Fruit fly (Drosophila melanogaster) whole organism, embryonic: ENCODE measurements around the gene mRpS11.

Source experiments
- Atf-2 ChIP-seq: fragments of 200-800 bp; sonication (Bioruptor generic); optimal IDR thresholded peaks from 2 replicates; lab custom pipeline; 2016; ENCODE audit warnings: missing biosample characterization, missing genetic modification characterization
- B-H1 ChIP-seq: fragments of 200-800 bp; sonication (Bioruptor generic); IDR thresholded peaks from 3 replicates; pipeline ENCODE4 v1.3.6; 2022; ENCODE audit warnings: missing biosample characterization, missing genetic modification characterization
- CG11093 ChIP-seq: fragments of 200-800 bp; sonication (Bioruptor generic); IDR thresholded peaks from 3 replicates; pipeline ENCODE4 v1.3.6; 2022; ENCODE audit warnings: missing biosample characterization, missing genetic modification characterization
- CG11696 ChIP-seq: fragments of 200-800 bp; sonication (Bioruptor generic); IDR thresholded peaks from 2 replicates; pipeline ENCODE4 v1.3.6; 2022; ENCODE audit warnings: missing biosample characterization, missing genetic modification characterization
- CG12104 ChIP-seq: fragments of 200-800 bp; sonication (Bioruptor generic); optimal IDR thresholded peaks from 3 replicates; lab custom pipeline; 2016; ENCODE audit warnings: missing biosample characterization, missing genetic modification characterization
- CG13624 ChIP-seq: fragments of 200-800 bp; sonication (Bioruptor generic); optimal IDR thresholded peaks from 2 replicates; lab custom pipeline; 2016; ENCODE audit warnings: missing biosample characterization, missing genetic modification characterization
- CG14667 ChIP-seq: fragments of 200-800 bp; sonication (Bioruptor generic); IDR thresholded peaks from 2 replicates; pipeline ENCODE4 v1.3.6; 2022; ENCODE audit warnings: missing biosample characterization, missing genetic modification characterization
- CG1647 ChIP-seq: fragments of 200-800 bp; sonication (Bioruptor generic); optimal IDR thresholded peaks from 3 replicates; lab custom pipeline; 2016; ENCODE audit warnings: missing biosample characterization, missing genetic modification characterization
- CG16863 ChIP-seq: fragments of 200-800 bp; sonication (Bioruptor generic); optimal IDR thresholded peaks from 3 replicates; lab custom pipeline; 2016; ENCODE audit warnings: missing biosample characterization, missing genetic modification characterization
- CG17328 ChIP-seq: fragments of 200-800 bp; sonication (Bioruptor generic); IDR thresholded peaks from 2 replicates; pipeline ENCODE4 v1.3.6; 2022; ENCODE audit warnings: missing biosample characterization, missing genetic modification characterization
- CG17385 ChIP-seq: fragments of 200-800 bp; sonication (Bioruptor generic); optimal IDR thresholded peaks from 3 replicates; lab custom pipeline; 2018; ENCODE audit warnings: missing biosample characterization, mild to moderate bottlenecking, missing genetic modification characterization
- CG1792 ChIP-seq: fragments of 200-800 bp; sonication (Bioruptor generic); optimal IDR thresholded peaks from 2 replicates; lab custom pipeline; 2016; ENCODE audit warnings: missing biosample characterization, missing genetic modification characterization
- CG1832 ChIP-seq: fragments of 200-800 bp; sonication (Bioruptor generic); optimal IDR thresholded peaks from 2 replicates; lab custom pipeline; 2017; ENCODE audit warnings: missing biosample characterization, mild to moderate bottlenecking, missing genetic modification characterization, inconsistent platforms
- CG2875 ChIP-seq: fragments of 200-800 bp; sonication (Bioruptor generic); optimal IDR thresholded peaks from 2 replicates; lab custom pipeline; 2017; ENCODE audit warnings: missing biosample characterization, mild to moderate bottlenecking, missing genetic modification characterization, missing genetic modification reagents
- CG3163 ChIP-seq: fragments of 200-800 bp; sonication (Bioruptor generic); optimal IDR thresholded peaks from 3 replicates; lab custom pipeline; 2016; ENCODE audit warnings: missing biosample characterization, missing genetic modification characterization
- CG33213 ChIP-seq: fragments of 200-800 bp; sonication (Bioruptor generic); optimal IDR thresholded peaks from 3 replicates; lab custom pipeline; 2016; ENCODE audit warnings: missing biosample characterization, missing genetic modification characterization
- CG5245 ChIP-seq: fragments of 200-800 bp; sonication (Bioruptor generic); optimal IDR thresholded peaks from 3 replicates; lab custom pipeline; 2016; ENCODE audit warnings: missing biosample characterization, missing genetic modification characterization
- CG6272 ChIP-seq: fragments of 200-800 bp; sonication (Bioruptor generic); IDR thresholded peaks from 2 replicates; pipeline ENCODE4 v1.3.6; 2022; ENCODE audit warnings: missing biosample characterization, missing genetic modification characterization
- CG7839 ChIP-seq: fragments of 200-800 bp; sonication (Bioruptor generic); optimal IDR thresholded peaks from 3 replicates; lab custom pipeline; 2018; ENCODE audit warnings: missing biosample characterization, mild to moderate bottlenecking, missing genetic modification characterization, moderate library complexity
- CoRest ChIP-seq: fragments of 200-800 bp; sonication (Bioruptor generic); optimal IDR thresholded peaks from 3 replicates; lab custom pipeline; 2018; ENCODE audit warnings: missing biosample characterization, mild to moderate bottlenecking, missing genetic modification characterization, moderate library complexity
- Dbx ChIP-seq: fragments of 200-800 bp; sonication (Bioruptor generic); IDR thresholded peaks from 3 replicates; pipeline ENCODE4 v1.3.6; 2022; ENCODE audit warnings: missing biosample characterization, missing genetic modification characterization
- Dip3 ChIP-seq: fragments of 200-800 bp; sonication (Bioruptor generic); optimal IDR thresholded peaks from 3 replicates; lab custom pipeline; 2016; ENCODE audit warnings: missing biosample characterization, missing genetic modification characterization
- Gsc ChIP-seq: fragments of 200-800 bp; sonication (Bioruptor generic); IDR thresholded peaks from 2 replicates; pipeline ENCODE4 v1.3.6; 2022; ENCODE audit warnings: missing biosample characterization, missing genetic modification characterization
- HmgZ ChIP-seq: fragments of 200-800 bp; sonication (Bioruptor generic); optimal IDR thresholded peaks from 2 replicates; lab custom pipeline; 2018; ENCODE audit warnings: missing biosample characterization, mild to moderate bottlenecking, missing genetic modification characterization
- Jarid2 ChIP-seq: fragments of 200-800 bp; sonication (Bioruptor generic); optimal IDR thresholded peaks from 3 replicates; lab custom pipeline; 2017; ENCODE audit warnings: mild to moderate bottlenecking, missing biosample characterization, missing genetic modification reagents, missing genetic modification characterization
- MESR4 ChIP-seq: fragments of 200-800 bp; sonication (Bioruptor generic); optimal IDR thresholded peaks from 2 replicates; lab custom pipeline; 2018; ENCODE audit warnings: missing biosample characterization, mild to moderate bottlenecking, missing genetic modification characterization, moderate library complexity
- Pdp1 ChIP-seq, 2 experiments: fragments of 200-800 bp; sonication (Bioruptor generic); optimal IDR thresholded peaks; 3 replicates each; lab custom pipeline; 2016; ENCODE audit warnings: missing biosample characterization in 2 of 2, missing genetic modification characterization in 2 of 2, mild to moderate bottlenecking in 1 of 2, moderate library complexity in 1 of 2
- Sry-β ChIP-seq: fragments of 200-800 bp; sonication (Bioruptor generic); optimal IDR thresholded peaks from 2 replicates; lab custom pipeline; 2018; ENCODE audit warnings: missing biosample characterization, mild to moderate bottlenecking, missing genetic modification characterization, moderate library complexity
- Taf1 ChIP-seq: fragments of 200-800 bp; sonication (Bioruptor generic); IDR thresholded peaks from 2 replicates; pipeline ENCODE4 v1.3.6; 2022; ENCODE audit warnings: missing biosample characterization, missing genetic modification characterization
- az2 ChIP-seq: fragments of 200-800 bp; sonication (Bioruptor generic); optimal IDR thresholded peaks from 3 replicates; lab custom pipeline; 2016; ENCODE audit warnings: missing biosample characterization, missing genetic modification characterization
- bsh ChIP-seq, 2 experiments: fragments of 200-800 bp; sonication (Bioruptor generic); optimal IDR thresholded peaks; 2 replicates each; lab custom pipeline; 2017 to 2018; ENCODE audit warnings: mild to moderate bottlenecking in 2 of 2, missing biosample characterization in 2 of 2, missing genetic modification characterization in 2 of 2, moderate library complexity in 1 of 2
- dan ChIP-seq: fragments of 200-800 bp; sonication (Bioruptor generic); IDR thresholded peaks from 2 replicates; pipeline ENCODE4 v1.3.6; 2022; ENCODE audit warnings: missing biosample characterization, missing genetic modification characterization
- fd102C ChIP-seq: fragments of 200-800 bp; sonication (Bioruptor generic); optimal IDR thresholded peaks from 2 replicates; lab custom pipeline; 2018; ENCODE audit warnings: missing biosample characterization, mild to moderate bottlenecking, missing genetic modification characterization, moderate library complexity
- gfzf ChIP-seq: fragments of 200-800 bp; sonication (Bioruptor generic); optimal IDR thresholded peaks from 2 replicates; lab custom pipeline; 2016; ENCODE audit warnings: missing biosample characterization, mild to moderate bottlenecking, missing genetic modification characterization, moderate library complexity
- hbn ChIP-seq: fragments of 200-800 bp; sonication (Bioruptor generic); IDR thresholded peaks from 2 replicates; pipeline ENCODE4 v1.3.6; 2022; ENCODE audit warnings: missing biosample characterization, missing genetic modification characterization; ENCODE audit not compliant: partially characterized antibody
- inv ChIP-seq: fragments of 200-800 bp; sonication (Bioruptor generic); IDR thresholded peaks from 2 replicates; pipeline ENCODE4 v1.3.6; 2022; ENCODE audit warnings: missing biosample characterization, missing genetic modification characterization; ENCODE audit not compliant: partially characterized antibody
- klu ChIP-seq: fragments of 200-800 bp; sonication (Bioruptor generic); IDR thresholded peaks from 2 replicates; pipeline ENCODE4 v1.3.6; 2022; ENCODE audit warnings: missing biosample characterization, missing genetic modification characterization
- knrl ChIP-seq: fragments of 200-800 bp; sonication (Bioruptor generic); IDR thresholded peaks from 3 replicates; pipeline ENCODE4 v1.3.6; 2022; ENCODE audit warnings: missing biosample characterization, missing genetic modification characterization; ENCODE audit not compliant: partially characterized antibody
- lmd ChIP-seq: fragments of 200-800 bp; sonication (Bioruptor generic); IDR thresholded peaks from 2 replicates; pipeline ENCODE4 v1.3.6; 2022; ENCODE audit warnings: missing biosample characterization, missing genetic modification characterization
- row ChIP-seq: fragments of 200-800 bp; sonication (Bioruptor generic); IDR thresholded peaks from 3 replicates; pipeline ENCODE4 v1.3.6; 2022; ENCODE audit warnings: missing biosample characterization, missing genetic modification characterization
- sna ChIP-seq: fragments of 200-800 bp; sonication (Bioruptor generic); IDR thresholded peaks from 2 replicates; pipeline ENCODE4 v1.3.6; 2022; ENCODE audit warnings: missing biosample characterization, missing genetic modification characterization; ENCODE audit not compliant: partially characterized antibody
- sug ChIP-seq: fragments of 200-800 bp; optimal IDR thresholded peaks from 2 replicates; lab custom pipeline; 2019; ENCODE audit warnings: missing biosample characterization, mild to moderate bottlenecking, missing genetic modification characterization, moderate library complexity
- toy ChIP-seq: fragments of 200-800 bp; sonication (Bioruptor generic); IDR thresholded peaks from 2 replicates; pipeline ENCODE4 v1.3.6; 2022; ENCODE audit warnings: missing biosample characterization, missing genetic modification characterization
- unc-4 ChIP-seq: fragments of 200-800 bp; sonication (Bioruptor generic); IDR thresholded peaks from 2 replicates; pipeline ENCODE4 v1.3.6; 2022; ENCODE audit warnings: missing biosample characterization, missing genetic modification characterization; ENCODE audit not compliant: partially characterized antibody
- vnd ChIP-seq: fragments of 200-800 bp; sonication (Bioruptor generic); IDR thresholded peaks from 3 replicates; pipeline ENCODE4 v1.3.6; 2022; ENCODE audit warnings: missing biosample characterization, missing genetic modification characterization; ENCODE audit not compliant: partially characterized antibody
- yki ChIP-seq: fragments of >200 bp; optimal IDR thresholded peaks from 3 replicates; lab custom pipeline; 2018
- zf30C ChIP-seq: fragments of 200-800 bp; sonication (Bioruptor generic); optimal IDR thresholded peaks from 3 replicates; lab custom pipeline; 2018; ENCODE audit warnings: missing biosample characterization, mild to moderate bottlenecking, missing genetic modification characterization
- zfh2 ChIP-seq: fragments of 200-800 bp; sonication (Bioruptor generic); optimal IDR thresholded peaks from 2 replicates; lab custom pipeline; 2016; ENCODE audit warnings: missing biosample characterization, missing genetic modification characterization

Gene mRpS11

dm6 chr3R:17039993-17040807 lies 32.3 kb upstream of the mRpS11 start, which contains the start of the genes CG18213 and Trm7-32 (continued):
- peak; percentile 72 for TF ChIP-seq MESR4 (GFP tag; lab: Kevin White, UChicago)
- TF ChIP-seq gfzf = peak; percentile 62
- TF ChIP-seq CG16863 = no peak
- no peak for TF ChIP-seq dan (GFP tag; lab: Robert Waterston, UW)
- TF ChIP-seq inv (GFP tag; lab: Robert Waterston, UW) = peak; percentile 79
- peak; percentile 86 for TF ChIP-seq vnd
- peak; percentile 18 for TF ChIP-seq CG13624
- TF ChIP-seq CG33213 (GFP tag; lab: Kevin White, UChicago) = peak; percentile 4
- peak; percentile 89 for TF ChIP-seq row
- TF ChIP-seq hbn (GFP tag; lab: Robert Waterston, UW) = peak; percentile 72
- TF ChIP-seq zfh2 (GFP tag; lab: Kevin White, UChicago) = peak; percentile 33
- peak; percentile 47 for TF ChIP-seq CoRest (tag; lab: Kevin White, UChicago)
- TF ChIP-seq CG2875 (GFP tag; lab: Kevin White, UChicago) = no peak

dm6 chr3R:17042838-17043569 lies 29.5 kb upstream of the mRpS11 start, which contains the start of the genes bdwf and Patr-1:
TSS of gene bdwf (minus strand) at chr3R:17043136.
TSS of gene Patr-1 (plus strand) at chr3R:17043564.
- TF ChIP-seq sug (peak; percentile 36), Taf1 (no peak), CG3163 (no peak), CG11093 (GFP tag; lab: Robert Waterston, UW) (no peak), CG1647 (no peak), bsh (GFP tag; optimal IDR thresholded peaks at IDR 0.05; lab: Kevin White, UChicago) (no peak), CG1832 (no peak), yki (lab: Kevin White, UChicago) (no peak), Atf-2 (GFP tag; lab: Kevin White, UChicago) (no peak), klu (no peak), B-H1 (GFP tag; lab: Robert Waterston, UW) (no peak), CG6272 (no peak), Sry-β (GFP tag; lab: Kevin White, UChicago) (peak; percentile 33), Gsc (GFP tag; lab: Robert Waterston, UW) (no peak), unc-4 (peak; percentile 88), fd102C (no peak), CG17385 (no peak), Jarid2 (GFP tag; lab: Kevin White, UChicago) (no peak), CG11696 (GFP tag; lab: Robert Waterston, UW) (no peak), CG12104 (no peak), CG17328 (GFP tag; lab: Robert Waterston, UW) (0 out of 2 replicates have a peak, but pooled peaks have one; percentile 16), lmd (GFP tag; lab: Robert Waterston, UW) (no peak), CG14667 (GFP tag; lab: Robert Waterston, UW) (no peak), Dbx (GFP tag; lab: Robert Waterston, UW) (no peak), CG5245 (GFP tag; lab: Kevin White, UChicago) (no peak), CG7839 (tag; lab: Kevin White, UChicago) (no peak), az2 (GFP tag; lab: Kevin White, UChicago) (peak; percentile 7), toy (GFP tag; lab: Robert Waterston, UW) (no peak), CG1792 (GFP tag; lab: Kevin White, UChicago) (no peak), HmgZ (tag; lab: Kevin White, UChicago) (no peak), Dip3 (GFP tag; lab: Kevin White, UChicago) (no peak), knrl (GFP tag; lab: Robert Waterston, UW) (peak; percentile 94), Pdp1 (GFP tag; optimal IDR thresholded peaks at IDR 0.05; lab: Kevin White, UChicago) (peak in 1 of 2 experiments; percentile 17), sna (peak; percentile 77), zf30C (GFP tag; lab: Kevin White, UChicago) (no peak)
